Worm (Caenorhabditis elegans) whole organism, midembryonic: ENCODE results near the gene C31H2.14.

Experiments used
- T22C8.4 ChIP-seq: fragments of 200-800 bp; sonication (Bioruptor generic); IDR thresholded peaks from 2 replicates; pipeline ENCODE4 v1.3.6; 2022; ENCODE audit warnings: missing genetic modification characterization, missing compliant biosample characterization
- cog-1 ChIP-seq: sonication (generic microtip); optimal IDR thresholded peaks from 2 replicates; lab custom pipeline; 2016; ENCODE audit warnings: missing genetic modification characterization, missing compliant biosample characterization
- flt-1 ChIP-seq: fragments of 200-800 bp; sonication (Bioruptor generic); IDR thresholded peaks from 2 replicates; pipeline ENCODE4 v1.3.6; 2022; ENCODE audit warnings: missing genetic modification characterization, missing compliant biosample characterization
- klf-2 ChIP-seq: fragments of 200-800 bp; sonication (Bioruptor generic); conservative IDR thresholded peaks from 2 replicates; pipeline ENCODE4 v1.3.6; 2022; ENCODE audit warnings: missing genetic modification reagents, missing genetic modification characterization, missing compliant biosample characterization
- med-1 ChIP-seq: sonication (generic microtip); optimal IDR thresholded peaks from 2 replicates; lab custom pipeline; 2017; ENCODE audit warnings: missing genetic modification characterization, mild to moderate bottlenecking, missing compliant biosample characterization, antibody characterized with exemption, missing genetic modification reagents; ENCODE audit not compliant: insufficient read depth
- ref-1 ChIP-seq: fragments of 200-800 bp; sonication (Bioruptor generic); conservative IDR thresholded peaks from 2 replicates; pipeline ENCODE4 v1.3.6; 2022; ENCODE audit warnings: missing genetic modification reagents, missing genetic modification characterization, missing compliant biosample characterization
- tab-1 ChIP-seq: fragments of 200-800 bp; sonication (Bioruptor generic); IDR thresholded peaks from 2 replicates; pipeline ENCODE4 v1.3.6; 2022; ENCODE audit warnings: missing genetic modification characterization, missing compliant biosample characterization
- ztf-23 ChIP-seq: fragments of 200-800 bp; sonication (Bioruptor generic); IDR thresholded peaks from 2 replicates; pipeline ENCODE4 v1.3.6; 2022; ENCODE audit warnings: missing genetic modification reagents, missing genetic modification characterization, missing compliant biosample characterization
- ztf-29 ChIP-seq: fragments of 200-800 bp; sonication (Bioruptor generic); IDR thresholded peaks from 2 replicates; pipeline ENCODE4 v1.3.6; 2022; ENCODE audit warnings: missing genetic modification reagents, missing genetic modification characterization, missing compliant biosample characterization

Gene C31H2.14

ce11 chrX:5147918-5148317 lies at the start of gene C31H2.14:
C31H2.14 (plus strand) TSS chrX:5148218.
- TF ChIP-seq flt-1 (GFP tag; lab: Robert Waterston, UW), result no peak
- no peak for TF ChIP-seq klf-2 (GFP tag; lab: Robert Waterston, UW)
- no peak for TF ChIP-seq T22C8.4 (GFP tag; lab: Robert Waterston, UW)
- no peak for TF ChIP-seq ztf-29 (GFP tag; lab: Robert Waterston, UW)
- no peak for TF ChIP-seq cog-1 (tag; lab: Kevin White, UChicago)
- no peak for TF ChIP-seq tab-1 (GFP tag; lab: Robert Waterston, UW)
- TF ChIP-seq med-1 (GFP tag; lab: Kevin White, UChicago), result no peak
- no peak for TF ChIP-seq ref-1 (GFP tag; lab: Robert Waterston, UW)
- no peak for TF ChIP-seq ztf-23 (GFP tag; lab: Robert Waterston, UW)

ce11 chrX:5098935-5099334 lies 49.1 kb upstream of the C31H2.14 start:
- TF ChIP-seq ref-1 (GFP tag; lab: Robert Waterston, UW), result no peak
- TF ChIP-seq med-1 (GFP tag; lab: Kevin White, UChicago), result no peak
- no peak for TF ChIP-seq cog-1 (tag; lab: Kevin White, UChicago)
- TF ChIP-seq ztf-29 (GFP tag; lab: Robert Waterston, UW), result no peak
- no peak for TF ChIP-seq T22C8.4 (GFP tag; lab: Robert Waterston, UW)
- no peak for TF ChIP-seq flt-1 (GFP tag; lab: Robert Waterston, UW)
- TF ChIP-seq ztf-23 (GFP tag; lab: Robert Waterston, UW), result no peak
- TF ChIP-seq tab-1 (GFP tag; lab: Robert Waterston, UW), result no peak
- TF ChIP-seq klf-2 (GFP tag; lab: Robert Waterston, UW), result no peak

ce11 chrX:5100738-5101379 lies 47.2 kb upstream of the C31H2.14 start, which contains the start of gene vit-2:
vit-2 (plus strand) TSS chrX:5101042.
- TF ChIP-seq klf-2 (GFP tag; lab: Robert Waterston, UW) (no peak), med-1 (GFP tag; lab: Kevin White, UChicago) (no peak), ztf-29 (GFP tag; lab: Robert Waterston, UW) (no peak), flt-1 (GFP tag; lab: Robert Waterston, UW) (no peak), cog-1 (tag; lab: Kevin White, UChicago) (no peak), ztf-23 (GFP tag; lab: Robert Waterston, UW) (no peak), T22C8.4 (GFP tag; lab: Robert Waterston, UW) (no peak), tab-1 (GFP tag; lab: Robert Waterston, UW) (no peak), ref-1 (GFP tag; lab: Robert Waterston, UW) (no peak)

ce11 chrX:5102338-5102737 lies 45.7 kb upstream of the C31H2.14 start:
- no peak for TF ChIP-seq klf-2 (GFP tag; lab: Robert Waterston, UW)
- TF ChIP-seq T22C8.4 (GFP tag; lab: Robert Waterston, UW), result no peak
- no peak for TF ChIP-seq ztf-23 (GFP tag; lab: Robert Waterston, UW)
- TF ChIP-seq ref-1 (GFP tag; lab: Robert Waterston, UW), result no peak
- TF ChIP-seq tab-1 (GFP tag; lab: Robert Waterston, UW), result no peak
- TF ChIP-seq med-1 (GFP tag; lab: Kevin White, UChicago), result no peak
- TF ChIP-seq flt-1 (GFP tag; lab: Robert Waterston, UW), result no peak
- no peak for TF ChIP-seq cog-1 (tag; lab: Kevin White, UChicago)
- TF ChIP-seq ztf-29 (GFP tag; lab: Robert Waterston, UW), result no peak

ce11 chrX:5103422-5103821 lies 44.6 kb upstream of the C31H2.14 start:
- TF ChIP-seq med-1 (GFP tag; lab: Kevin White, UChicago), result no peak
- TF ChIP-seq flt-1 (GFP tag; lab: Robert Waterston, UW), result no peak
- no peak for TF ChIP-seq klf-2 (GFP tag; lab: Robert Waterston, UW)
- no peak for TF ChIP-seq ref-1 (GFP tag; lab: Robert Waterston, UW)
- TF ChIP-seq tab-1 (GFP tag; lab: Robert Waterston, UW), result no peak
- no peak for TF ChIP-seq ztf-23 (GFP tag; lab: Robert Waterston, UW)
- TF ChIP-seq T22C8.4 (GFP tag; lab: Robert Waterston, UW), result no peak
- TF ChIP-seq ztf-29 (GFP tag; lab: Robert Waterston, UW), result no peak
- no peak for TF ChIP-seq cog-1 (tag; lab: Kevin White, UChicago)

ce11 chrX:5105703-5106102 lies 42.3 kb upstream of the C31H2.14 start:
- TF ChIP-seq cog-1 (tag; lab: Kevin White, UChicago), result no peak
- no peak for TF ChIP-seq med-1 (GFP tag; lab: Kevin White, UChicago)
- TF ChIP-seq klf-2 (GFP tag; lab: Robert Waterston, UW), result no peak
- no peak for TF ChIP-seq ztf-23 (GFP tag; lab: Robert Waterston, UW)
- TF ChIP-seq tab-1 (GFP tag; lab: Robert Waterston, UW), result no peak
- no peak for TF ChIP-seq ztf-29 (GFP tag; lab: Robert Waterston, UW)
- no peak for TF ChIP-seq flt-1 (GFP tag; lab: Robert Waterston, UW)
- no peak for TF ChIP-seq ref-1 (GFP tag; lab: Robert Waterston, UW)
- no peak for TF ChIP-seq T22C8.4 (GFP tag; lab: Robert Waterston, UW)

- no peak for TF ChIP-seq flt-1 (GFP tag; lab: Robert Waterston, UW)
- TF ChIP-seq ztf-23 (GFP tag; lab: Robert Waterston, UW), result no peak
- no peak for TF ChIP-seq ref-1 (GFP tag; lab: Robert Waterston, UW)
- no peak for TF ChIP-seq T22C8.4 (GFP tag; lab: Robert Waterston, UW)
- TF ChIP-seq cog-1 (tag; lab: Kevin White, UChicago), result no peak
- no peak for TF ChIP-seq med-1 (GFP tag; lab: Kevin White, UChicago)
- TF ChIP-seq tab-1 (GFP tag; lab: Robert Waterston, UW), result no peak
- no peak for TF ChIP-seq klf-2 (GFP tag; lab: Robert Waterston, UW)
These were observed 41.8 kb upstream of the C31H2.14 start for ce11 chrX:5106187-5106694.

ce11 chrX:5106942-5107341 lies 41.1 kb upstream of the C31H2.14 start, which contains the start of gene C42D8.9:
C42D8.9 (minus strand) TSS chrX:5107042.
- TF ChIP-seq ztf-23 (GFP tag; lab: Robert Waterston, UW) (no peak), T22C8.4 (GFP tag; lab: Robert Waterston, UW) (no peak), cog-1 (tag; lab: Kevin White, UChicago) (no peak), flt-1 (GFP tag; lab: Robert Waterston, UW) (no peak), ref-1 (GFP tag; lab: Robert Waterston, UW) (no peak), med-1 (GFP tag; lab: Kevin White, UChicago) (no peak), tab-1 (GFP tag; lab: Robert Waterston, UW) (no peak), ztf-29 (GFP tag; lab: Robert Waterston, UW) (no peak), klf-2 (GFP tag; lab: Robert Waterston, UW) (no peak)
